Worm (Caenorhabditis elegans): ENCODE data around the gene clec-229.

Gene clec-229

DNA sequence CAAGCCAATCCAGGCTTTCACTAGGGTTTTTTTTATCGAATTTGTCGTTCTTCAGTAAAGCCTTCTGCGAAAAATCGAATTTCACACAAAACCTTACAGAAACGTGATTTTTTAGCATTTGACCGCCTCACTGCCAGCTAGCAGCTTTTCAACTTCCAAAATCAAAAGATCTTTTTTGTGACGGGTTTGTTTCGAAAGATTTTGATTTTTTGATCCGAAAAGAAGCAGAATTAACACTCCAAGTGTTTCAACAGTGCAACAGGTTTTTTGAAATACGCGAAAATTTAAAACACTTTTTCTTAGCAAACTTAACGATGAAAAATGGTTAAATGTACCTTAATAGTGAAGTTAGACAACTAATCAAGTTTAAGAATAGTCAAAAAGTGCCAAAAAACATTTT is at the start of gene clec-229:
TSS of gene clec-229 (minus strand) at position 101 of the 400 bp plus-strand sequence.
- TF ChIP-seq nhr-42 (GFP tag; IDR thresholded peaks at IDR 0.05) (no peak), lin-1 (GFP tag; IDR thresholded peaks at IDR 0.05) (no peak), dpl-1 (GFP tag; optimal IDR thresholded peaks at IDR 0.05) (no peak), unc-62 (GFP tag; optimal IDR thresholded peaks at IDR 0.05 in 1 of 2) (peak in 1 of 2 experiments; percentile 24), unc-62 (tag; optimal IDR thresholded peaks at IDR 0.05) (no peak), hlh-30 (tag; optimal IDR thresholded peaks at IDR 0.05; ENCODE audit: insufficient read depth) (no peak), tag-97 (GFP tag; IDR thresholded peaks at IDR 0.05) (no peak), lin-39 (tag; optimal IDR thresholded peaks at IDR 0.05) (no peak)

DNA sequence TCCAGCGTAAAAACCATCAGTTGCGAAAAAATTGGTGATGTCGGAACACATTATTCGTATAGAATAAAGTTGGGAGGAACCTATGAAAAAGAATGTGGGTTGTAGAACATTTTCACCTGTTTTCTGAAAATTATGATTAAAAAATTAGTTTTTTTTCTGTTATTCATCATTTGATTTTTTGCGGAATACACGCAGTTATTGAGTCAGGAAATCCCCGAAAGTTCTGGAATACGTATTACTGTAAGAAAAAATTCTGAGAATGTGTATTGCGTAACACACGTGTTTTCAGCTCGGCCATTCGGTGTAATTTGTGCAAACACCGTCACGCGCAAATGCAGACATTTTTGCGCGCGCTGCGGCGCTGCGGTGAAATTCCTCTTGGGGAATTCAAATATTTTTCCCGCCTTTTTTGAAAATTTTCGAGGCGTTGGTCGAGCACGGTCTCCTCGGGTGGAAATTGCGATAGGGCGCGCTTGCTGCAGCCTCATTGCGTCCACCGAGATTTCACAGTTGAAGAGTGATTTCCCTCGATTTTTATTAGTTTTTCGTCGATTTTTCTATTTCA is 47.6 kb upstream of the clec-229 start, which contains the start of gene srh-170:
TSS of gene srh-170 (minus strand) at position 51 of the 565 bp plus-strand sequence.
- TF ChIP-seq php-3 (GFP tag; IDR thresholded peaks at IDR 0.05): 0 out of 2 replicates have a peak, but pooled peaks have one; percentile 24
- no peak for TF ChIP-seq ceh-32 (tag; optimal IDR thresholded peaks at IDR 0.05; ENCODE audit: poor library complexity)

DNA sequence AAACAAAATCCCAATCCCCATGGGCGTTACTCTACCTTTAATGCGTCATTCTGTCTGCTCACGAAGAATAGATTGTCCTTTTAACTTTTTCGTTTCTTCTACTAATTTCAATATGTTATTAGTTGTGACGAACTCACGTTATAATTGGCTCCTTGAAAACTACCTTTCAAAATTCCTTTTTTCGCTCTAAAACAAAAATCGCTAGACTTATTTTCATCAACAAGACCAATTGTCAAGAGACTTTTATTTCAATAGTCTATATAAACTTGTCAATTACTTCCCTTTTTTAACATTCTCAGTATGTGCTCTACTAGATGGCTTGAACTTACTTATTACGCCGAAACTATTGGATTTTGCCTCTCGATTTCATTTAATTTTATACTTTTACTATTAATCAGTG is 43.4 kb upstream of the clec-229 start, which contains the start of gene str-102:
TSS of gene str-102 (plus strand) at position 301 of the 400 bp plus-strand sequence.
- no peak for TF ChIP-seq gei-8 (GFP tag; optimal IDR thresholded peaks at IDR 0.05)
- no peak for TF ChIP-seq ZK337.2 (GFP tag; IDR thresholded peaks at IDR 0.05)
- no peak for TF ChIP-seq fkh-10 (GFP tag; optimal IDR thresholded peaks at IDR 0.05)
- TF ChIP-seq daf-19 (GFP tag; conservative IDR thresholded peaks at IDR 0.05): no peak

DNA sequence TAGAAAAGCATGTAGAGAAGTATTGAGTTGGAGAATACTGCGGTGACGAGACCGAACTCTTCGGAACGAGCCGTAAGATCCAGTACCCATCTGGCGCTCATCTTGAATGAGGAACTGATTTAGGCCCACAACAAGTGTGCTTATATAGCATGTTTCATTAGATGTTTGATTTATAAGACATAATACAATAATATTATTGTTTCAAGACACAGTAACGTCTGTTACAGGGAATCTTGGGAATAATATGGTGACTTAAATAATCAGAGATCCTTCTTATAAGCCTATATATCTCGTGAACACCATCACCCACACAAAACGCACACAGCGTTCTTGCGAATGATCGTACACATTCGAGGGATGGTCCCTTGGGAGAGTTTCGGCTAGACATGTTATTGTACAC is 42.4 kb upstream of the clec-229 start, which contains the start of gene str-88:
TSS of gene str-88 (minus strand) at position 101 of the 400 bp plus-strand sequence.
- TF ChIP-seq daf-8 (GFP tag; IDR thresholded peaks at IDR 0.05) (no peak), mdl-1 (tag; optimal IDR thresholded peaks at IDR 0.05) (no peak), Y48G9A.11 (GFP tag; IDR thresholded peaks at IDR 0.05) (no peak), daf-16 (GFP tag; optimal IDR thresholded peaks at IDR 0.05) (no peak), daf-16 (tag; optimal IDR thresholded peaks at IDR 0.05) (no peak), F49E8.2 (tag; optimal IDR thresholded peaks at IDR 0.05; ENCODE audit: borderline replicate concordance) (no peak), F10B5.3 (tag; optimal IDR thresholded peaks at IDR 0.05) (no peak), snpc-4 (tag; optimal IDR thresholded peaks at IDR 0.05) (no peak), hif-1 (tag; optimal IDR thresholded peaks at IDR 0.05) (no peak), F26F4.8 (GFP tag; conservative IDR thresholded peaks at IDR 0.05) (no peak), madf-5 (GFP tag; IDR thresholded peaks at IDR 0.05) (no peak), ceh-82 (tag; optimal IDR thresholded peaks at IDR 0.05) (no peak), vab-7 (GFP tag; IDR thresholded peaks at IDR 0.05) (no peak), lir-3 (tag; optimal IDR thresholded peaks at IDR 0.05) (no peak), skn-1 (tag; optimal IDR thresholded peaks at IDR 0.05) (no peak), lim-7 (GFP tag; IDR thresholded peaks at IDR 0.05) (no peak), nhr-11 (tag; optimal IDR thresholded peaks at IDR 0.05) (no peak), D1046.2 (GFP tag; IDR thresholded peaks at IDR 0.05) (no peak), unc-130 (GFP tag; optimal IDR thresholded peaks at IDR 0.05) (no peak), ceh-28 (tag; optimal IDR thresholded peaks at IDR 0.05) (no peak)

DNA sequence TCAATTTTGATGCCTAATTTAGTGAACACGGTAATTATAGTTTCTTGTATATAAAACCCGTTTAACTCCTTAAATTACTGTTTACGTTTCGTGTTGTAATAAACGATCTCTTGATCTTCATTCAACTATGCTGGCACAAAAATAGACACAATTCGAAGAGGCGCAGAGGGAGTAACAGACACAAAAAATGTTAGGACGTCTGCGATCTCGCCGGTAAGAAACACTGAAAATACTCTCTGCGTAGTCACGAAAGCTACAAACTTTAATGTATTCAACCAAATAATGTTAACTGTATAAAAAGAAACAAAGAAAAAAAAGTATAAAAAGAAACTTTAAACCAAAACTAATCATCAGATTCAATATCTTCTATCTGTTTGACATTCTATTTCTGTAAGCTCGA is 39.6 kb upstream of the clec-229 start, which contains the start of gene dhs-23:
TSS of gene dhs-23 (plus strand) at position 363 of the 400 bp plus-strand sequence.
- TF ChIP-seq zip-11 (GFP tag; IDR thresholded peaks at IDR 0.05) (no peak), nhr-42 (GFP tag; IDR thresholded peaks at IDR 0.05) (no peak), nhr-77 (tag; optimal IDR thresholded peaks at IDR 0.05) (peak; percentile 81), snpc-4 (tag; optimal IDR thresholded peaks at IDR 0.05) (no peak), nhr-28 (tag; optimal IDR thresholded peaks at IDR 0.05) (peak; percentile 93), pqm-1 (tag; optimal IDR thresholded peaks at IDR 0.05) (peak; percentile 12), ceh-20 (GFP tag; IDR thresholded peaks at IDR 0.05) (no peak), cey-2 (tag; optimal IDR thresholded peaks at IDR 0.05; ENCODE audit: borderline replicate concordance, insufficient read depth) (no peak), daf-16 (GFP tag; optimal IDR thresholded peaks at IDR 0.05) (no peak), daf-16 (tag; optimal IDR thresholded peaks at IDR 0.05) (peak; percentile 69), zag-1 (tag; optimal IDR thresholded peaks at IDR 0.05) (no peak)
